Worm (Caenorhabditis elegans) whole organism, L4 larva: ENCODE results near the gene set-26.

Experiments
- F10B5.3 ChIP-seq: sonication (generic microtip); optimal IDR thresholded peaks from 2 replicates; lab custom pipeline; 2016; ENCODE audit warnings: mild to moderate bottlenecking, missing genetic modification characterization, missing compliant biosample characterization
- F26F4.8 ChIP-seq: fragments of 200-800 bp; sonication (Bioruptor generic); conservative IDR thresholded peaks from 2 replicates; pipeline ENCODE4 v1.3.6; 2022; ENCODE audit warnings: missing genetic modification characterization, missing compliant biosample characterization
- F49E8.2 ChIP-seq: sonication (generic microtip); optimal IDR thresholded peaks from 2 replicates; lab custom pipeline; 2016; ENCODE audit warnings: missing compliant biosample characterization, mild to moderate bottlenecking, missing genetic modification characterization, borderline replicate concordance
- R02D3.7 ChIP-seq: fragments of 150-350 bp; sonication (generic microtip); optimal IDR thresholded peaks from 3 replicates; lab custom pipeline; 2014; ENCODE audit warnings: missing biosample characterization, missing genetic modification characterization
- T20F7.1 ChIP-seq: fragments of 200-800 bp; sonication (Bioruptor generic); optimal IDR thresholded peaks from 2 replicates; lab custom pipeline; 2018; ENCODE audit warnings: mild to moderate bottlenecking, missing genetic modification characterization, missing compliant biosample characterization
- ZK337.2 ChIP-seq: fragments of 200-800 bp; sonication (Bioruptor generic); IDR thresholded peaks from 2 replicates; pipeline ENCODE4 v1.3.6; 2022; ENCODE audit warnings: missing genetic modification reagents, missing genetic modification characterization, missing compliant biosample characterization
- aly-2 ChIP-seq: sonication (generic microtip); optimal IDR thresholded peaks from 2 replicates; lab custom pipeline; 2018; ENCODE audit warnings: missing biosample characterization, missing genetic modification characterization
- ama-1 ChIP-seq: fragments of 150-350 bp; optimal IDR thresholded peaks from 2 replicates; lab custom pipeline; 2014; ENCODE audit warnings: inconsistent platforms, mixed read lengths
- arid-1 ChIP-seq: fragments of 200-800 bp; sonication (Bioruptor generic); conservative IDR thresholded peaks from 2 replicates; pipeline ENCODE4 v1.3.6; 2022; ENCODE audit warnings: missing genetic modification reagents, missing genetic modification characterization, missing compliant biosample characterization
- attf-4 ChIP-seq: sonication (generic microtip); optimal IDR thresholded peaks from 3 replicates; lab custom pipeline; 2017; ENCODE audit warnings: missing biosample characterization, missing genetic modification characterization
- ceh-32 ChIP-seq: sonication (generic microtip); optimal IDR thresholded peaks from 2 replicates; lab custom pipeline; 2016; ENCODE audit warnings: mild to moderate bottlenecking, missing genetic modification characterization, missing compliant biosample characterization; ENCODE audit not compliant: poor library complexity
- ceh-44 ChIP-seq: fragments of 200-800 bp; sonication (Bioruptor generic); IDR thresholded peaks from 2 replicates; pipeline ENCODE4 v1.3.6; 2022; ENCODE audit warnings: missing genetic modification reagents, missing genetic modification characterization, missing compliant biosample characterization
- ceh-82 ChIP-seq: sonication (generic microtip); optimal IDR thresholded peaks from 2 replicates; lab custom pipeline; 2017; ENCODE audit warnings: missing biosample characterization, missing genetic modification characterization
- ctbp-1 ChIP-seq: fragments of 200-800 bp; sonication (Bioruptor generic); IDR thresholded peaks from 2 replicates; pipeline ENCODE4 v1.3.6; 2022; ENCODE audit warnings: missing genetic modification reagents, missing genetic modification characterization, missing compliant biosample characterization
- daf-12 ChIP-seq: fragments of 150-350 bp; optimal IDR thresholded peaks from 2 replicates; lab custom pipeline; 2014; ENCODE audit warnings: missing biosample characterization, missing genetic modification reagents, missing genetic modification characterization
- daf-16 ChIP-seq, 3 experiments: sonication (generic microtip); optimal IDR thresholded peaks; 2 replicates each; lab custom pipeline; 2016 to 2017; ENCODE audit warnings: missing genetic modification characterization in 3 of 3, missing genetic modification reagents in 3 of 3, mild to moderate bottlenecking in 2 of 3, missing compliant biosample characterization in 2 of 3, missing biosample characterization in 1 of 3, moderate library complexity in 1 of 3
- dmd-6 ChIP-seq: fragments of 200-800 bp; sonication (Bioruptor generic); IDR thresholded peaks from 2 replicates; pipeline ENCODE4 v1.3.6; 2022; ENCODE audit warnings: missing genetic modification reagents, missing genetic modification characterization, missing compliant biosample characterization
- dmd-9 ChIP-seq: fragments of 200-800 bp; sonication (Bioruptor generic); IDR thresholded peaks from 2 replicates; pipeline ENCODE4 v1.3.6; 2022; ENCODE audit warnings: missing genetic modification reagents, missing genetic modification characterization, missing compliant biosample characterization
- hif-1 ChIP-seq, 2 experiments: sonication (generic microtip); optimal IDR thresholded peaks; 2 replicates each; lab custom pipeline; 2016 to 2017; ENCODE audit warnings: missing compliant biosample characterization in 2 of 2, missing genetic modification characterization in 2 of 2, missing genetic modification reagents in 2 of 2, missing genotype in 2 of 2, mild to moderate bottlenecking in 1 of 2
- hlh-11 ChIP-seq: fragments of 200-800 bp; sonication (Bioruptor generic); optimal IDR thresholded peaks from 2 replicates; lab custom pipeline; 2018; ENCODE audit warnings: mild to moderate bottlenecking, missing genetic modification characterization, missing compliant biosample characterization
- hlh-30 ChIP-seq: sonication (generic microtip); optimal IDR thresholded peaks from 2 replicates; lab custom pipeline; 2017; ENCODE audit warnings: antibody characterized with exemption, mild to moderate bottlenecking, missing genetic modification characterization, missing compliant biosample characterization; ENCODE audit not compliant: insufficient read depth
- hmg-1.1 ChIP-seq: fragments of 200-800 bp; sonication (Bioruptor generic); IDR thresholded peaks from 2 replicates; pipeline ENCODE4 v1.3.6; 2022; ENCODE audit warnings: missing genetic modification reagents, missing genetic modification characterization, missing compliant biosample characterization
- jun-1 ChIP-seq: fragments of 150-350 bp; optimal IDR thresholded peaks from 2 replicates; lab custom pipeline; 2014; ENCODE audit warnings: missing biosample characterization, missing genetic modification reagents, missing genetic modification characterization
- lim-7 ChIP-seq: fragments of 200-800 bp; sonication (Bioruptor generic); IDR thresholded peaks from 2 replicates; pipeline ENCODE4 v1.3.6; 2022; ENCODE audit warnings: missing genetic modification characterization, missing compliant biosample characterization
- lin-13 ChIP-seq: fragments of 150-350 bp; optimal IDR thresholded peaks from 2 replicates; lab custom pipeline; 2014; ENCODE audit warnings: missing biosample characterization, missing genetic modification reagents, missing genetic modification characterization
- lin-38 ChIP-seq: fragments of 200-800 bp; sonication (Bioruptor generic); IDR thresholded peaks from 2 replicates; pipeline ENCODE4 v1.3.6; 2022; ENCODE audit warnings: missing genetic modification reagents, missing genetic modification characterization, missing compliant biosample characterization
- lsy-2 ChIP-seq, 2 experiments: fragments of 150-350 bp in 1 of 2; sonication (generic microtip) in 1 of 2; optimal IDR thresholded peaks; 2 replicates each; lab custom pipeline; 2014 to 2017; ENCODE audit warnings: missing biosample characterization in 2 of 2, missing genetic modification characterization in 2 of 2
- madf-5 ChIP-seq, 2 experiments: fragments of 200-800 bp; sonication (Bioruptor generic); IDR thresholded peaks; 2 replicates each; pipeline ENCODE4 v1.3.6; 2022; ENCODE audit warnings: missing compliant biosample characterization in 2 of 2, missing genetic modification characterization in 2 of 2
- mdt-29 ChIP-seq: fragments of 200-800 bp; sonication (Bioruptor generic); IDR thresholded peaks from 2 replicates; pipeline ENCODE4 v1.3.6; 2022; ENCODE audit warnings: missing genetic modification reagents, missing genetic modification characterization, missing compliant biosample characterization
- mep-1 ChIP-seq: fragments of 150-350 bp; sonication (generic microtip); optimal IDR thresholded peaks from 3 replicates; lab custom pipeline; 2014; ENCODE audit warnings: missing biosample characterization, missing genetic modification characterization
- mxl-3 ChIP-seq: fragments of 200-800 bp; sonication (Bioruptor generic); optimal IDR thresholded peaks from 2 replicates; lab custom pipeline; 2018; ENCODE audit warnings: mild to moderate bottlenecking, missing genetic modification characterization, missing compliant biosample characterization
- nhr-11 ChIP-seq: fragments of 150-350 bp; optimal IDR thresholded peaks from 2 replicates; lab custom pipeline; 2014; ENCODE audit warnings: missing biosample characterization, missing genetic modification characterization
- nhr-237 ChIP-seq: sonication (generic microtip); optimal IDR thresholded peaks from 2 replicates; lab custom pipeline; 2017; ENCODE audit warnings: missing biosample characterization, missing genetic modification characterization
- nhr-25 ChIP-seq: sonication (generic microtip); optimal IDR thresholded peaks from 2 replicates; lab custom pipeline; 2017; ENCODE audit warnings: missing genetic modification characterization, mild to moderate bottlenecking, missing compliant biosample characterization, antibody characterized with exemption, moderate library complexity, borderline replicate concordance; ENCODE audit not compliant: insufficient read depth
- nhr-28 ChIP-seq: fragments of 150-350 bp; optimal IDR thresholded peaks from 2 replicates; lab custom pipeline; 2014; ENCODE audit warnings: missing biosample characterization, missing genetic modification characterization
- nhr-48 ChIP-seq: sonication (generic microtip); optimal IDR thresholded peaks from 2 replicates; lab custom pipeline; 2016; ENCODE audit warnings: mild to moderate bottlenecking, missing genetic modification characterization, missing compliant biosample characterization
- nhr-6 ChIP-seq: fragments of 150-350 bp; optimal IDR thresholded peaks from 2 replicates; lab custom pipeline; 2014; ENCODE audit warnings: missing biosample characterization, missing genetic modification characterization
- pha-4 ChIP-seq, 2 experiments: fragments of 150-350 bp in 1 of 2; fragments of 200-800 bp in 1 of 2; sonication (Bioruptor generic) in 1 of 2; IDR thresholded peaks in 1 of 2; optimal IDR thresholded peaks in 1 of 2; 2 replicates each; pipeline versions ENCODE4 v1.3.6 to Lab custom; 2014 to 2022; ENCODE audit warnings: missing genetic modification characterization in 2 of 2, missing genetic modification reagents in 2 of 2, missing biosample characterization in 1 of 2, missing compliant biosample characterization in 1 of 2
- php-3 ChIP-seq: fragments of 200-800 bp; sonication (Bioruptor generic); IDR thresholded peaks from 2 replicates; pipeline ENCODE4 v1.3.6; 2022; ENCODE audit warnings: missing genetic modification reagents, missing genetic modification characterization, missing compliant biosample characterization
- pqm-1 ChIP-seq: sonication (generic microtip); optimal IDR thresholded peaks from 2 replicates; lab custom pipeline; 2017; ENCODE audit warnings: missing biosample characterization, missing genetic modification characterization
- rbr-2 ChIP-seq: sonication (generic microtip); optimal IDR thresholded peaks from 2 replicates; lab custom pipeline; 2016; ENCODE audit warnings: missing genotype, missing genetic modification characterization, missing compliant biosample characterization
- sdz-12 ChIP-seq: fragments of 200-800 bp; sonication (Bioruptor generic); optimal IDR thresholded peaks from 2 replicates; lab custom pipeline; 2018; ENCODE audit warnings: mild to moderate bottlenecking, missing genetic modification characterization, missing compliant biosample characterization
- set-16 ChIP-seq: fragments of 200-800 bp; sonication (Bioruptor generic); IDR thresholded peaks from 2 replicates; pipeline ENCODE4 v1.3.6; 2022; ENCODE audit warnings: missing genetic modification reagents, missing genetic modification characterization, missing compliant biosample characterization
- snpc-1.2 ChIP-seq: fragments of 200-800 bp; sonication (Bioruptor generic); IDR thresholded peaks from 2 replicates; pipeline ENCODE4 v1.3.6; 2022; ENCODE audit warnings: missing genetic modification reagents, missing genetic modification characterization, missing compliant biosample characterization
- spr-1 ChIP-seq: sonication (generic microtip); optimal IDR thresholded peaks from 2 replicates; lab custom pipeline; 2016; ENCODE audit warnings: mild to moderate bottlenecking, missing genetic modification characterization, missing compliant biosample characterization
- spr-3 ChIP-seq: fragments of 200-800 bp; sonication (Bioruptor generic); optimal IDR thresholded peaks from 2 replicates; lab custom pipeline; 2018; ENCODE audit warnings: mild to moderate bottlenecking, missing genetic modification characterization, missing compliant biosample characterization
- tag-97 ChIP-seq: fragments of 200-800 bp; sonication (Bioruptor generic); IDR thresholded peaks from 2 replicates; pipeline ENCODE4 v1.3.6; 2022; ENCODE audit warnings: missing genetic modification characterization, missing compliant biosample characterization
- unc-39 ChIP-seq: sonication (generic microtip); optimal IDR thresholded peaks from 2 replicates; lab custom pipeline; 2017; ENCODE audit warnings: missing biosample characterization, missing genetic modification characterization
- zfp-3 ChIP-seq: fragments of 200-800 bp; sonication (Bioruptor generic); conservative IDR thresholded peaks from 2 replicates; pipeline ENCODE4 v1.3.6; 2022; ENCODE audit warnings: missing genetic modification reagents, missing genetic modification characterization, missing compliant biosample characterization
- zip-11 ChIP-seq: fragments of 200-800 bp; sonication (Bioruptor generic); IDR thresholded peaks from 2 replicates; pipeline ENCODE4 v1.3.6; 2022; ENCODE audit warnings: missing genetic modification characterization, missing compliant biosample characterization

Gene set-26

DNA sequence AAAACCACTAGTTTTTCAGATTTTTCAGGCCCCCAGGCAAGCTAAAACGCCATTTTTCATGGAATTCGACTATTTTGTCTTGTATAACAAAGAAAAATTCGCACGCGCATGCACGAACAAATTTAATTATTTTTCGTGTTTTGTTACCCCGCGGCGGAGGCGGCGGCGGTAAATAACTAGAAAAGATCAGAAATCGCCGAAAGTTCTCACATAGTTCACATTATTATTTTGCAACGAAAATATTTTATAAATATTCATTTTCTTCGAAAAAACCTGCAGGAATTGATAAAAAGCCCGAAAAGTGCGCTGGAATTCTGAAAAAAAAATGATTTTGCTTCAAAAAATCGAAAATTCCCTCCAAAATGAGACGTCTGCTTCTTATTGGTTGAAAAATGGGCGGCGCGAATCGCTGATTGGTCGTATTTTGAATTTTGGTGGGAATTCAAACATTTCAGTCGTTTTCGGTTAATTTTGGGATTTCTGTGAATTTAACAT lies 1.9 kb upstream of the set-26 start:
- TF ChIP-seq zfp-3, result no peak
- TF ChIP-seq nhr-28, result no peak
- TF ChIP-seq F26F4.8 (GFP tag; lab: Robert Waterston, UW), result no peak
- TF ChIP-seq dmd-9 (GFP tag; lab: Robert Waterston, UW), result no peak
- no peak for TF ChIP-seq lin-13 (GFP tag; lab: Kevin White, UChicago)
- TF ChIP-seq nhr-25 (tag; lab: Kevin White, UChicago), result no peak
- TF ChIP-seq nhr-6 (tag; lab: Kevin White, UChicago), result no peak
- TF ChIP-seq ceh-32 (tag; lab: Kevin White, UChicago), result no peak
- TF ChIP-seq F49E8.2 (tag; lab: Kevin White, UChicago), result peak; percentile 49
- peak; percentile 40; the same call in 1 of the 2 replicates for TF ChIP-seq arid-1 (GFP tag; lab: Robert Waterston, UW)
- no peak for TF ChIP-seq dmd-6 (GFP tag; lab: Robert Waterston, UW)
- no peak for TF ChIP-seq pha-4 (GFP tag; IDR thresholded peaks at IDR 0.05; lab: Robert Waterston, UW)
- TF ChIP-seq pha-4 (tag; optimal IDR thresholded peaks at IDR 0.05; lab: Kevin White, UChicago), result no peak
- peak; percentile 32 for TF ChIP-seq spr-1
- TF ChIP-seq sdz-12 (GFP tag; lab: Kevin White, UChicago), result no peak
- TF ChIP-seq hmg-1.1, result no peak
- TF ChIP-seq aly-2, result no peak
- TF ChIP-seq pqm-1 (tag; lab: Kevin White, UChicago), result no peak
- TF ChIP-seq F10B5.3 (tag; lab: Kevin White, UChicago), result peak; percentile 48
- TF ChIP-seq ceh-82 (tag; lab: Kevin White, UChicago), result no peak
- TF ChIP-seq daf-12 (tag; lab: Kevin White, UChicago), result no peak
- TF ChIP-seq R02D3.7 (tag; lab: Kevin White, UChicago), result no peak
- no peak for TF ChIP-seq zip-11 (GFP tag; lab: Robert Waterston, UW)
- TF ChIP-seq jun-1 (tag; lab: Kevin White, UChicago), result no peak
- no peak for TF ChIP-seq php-3 (GFP tag; lab: Robert Waterston, UW)
- no peak for TF ChIP-seq mxl-3 (GFP tag; lab: Kevin White, UChicago)
- TF ChIP-seq T20F7.1 (GFP tag; lab: Kevin White, UChicago), result no peak
- TF ChIP-seq ceh-44 (GFP tag; lab: Robert Waterston, UW), result no peak
- TF ChIP-seq nhr-11 (tag; lab: Kevin White, UChicago), result no peak
- TF ChIP-seq mdt-29, result no peak
- no peak for TF ChIP-seq ctbp-1 (GFP tag; lab: Robert Waterston, UW)
- TF ChIP-seq tag-97 (GFP tag; lab: Robert Waterston, UW), result no peak
- no peak for TF ChIP-seq set-16 (GFP tag; lab: Robert Waterston, UW)
- no peak for TF ChIP-seq daf-16 (GFP tag; optimal IDR thresholded peaks at IDR 0.05; lab: Kevin White, UChicago)
- peak; percentile 11 for TF ChIP-seq daf-16 (tag; optimal IDR thresholded peaks at IDR 0.05; lab: Kevin White, UChicago)
- TF ChIP-seq snpc-1.2 (GFP tag; lab: Robert Waterston, UW), result no peak; the same call in 1 of the 2 replicates
- peak; percentile 50 for TF ChIP-seq ama-1 (lab: Kevin White, UChicago)
- peak in 1 of 2 experiments; percentile 35 for TF ChIP-seq hif-1 (tag; optimal IDR thresholded peaks at IDR 0.05; lab: Kevin White, UChicago)
- TF ChIP-seq attf-4, result no peak
- TF ChIP-seq madf-5 (GFP tag; IDR thresholded peaks at IDR 0.05; lab: Robert Waterston, UW), result no peak
- no peak for TF ChIP-seq nhr-237
- TF ChIP-seq lim-7 (GFP tag; lab: Robert Waterston, UW), result no peak
- TF ChIP-seq rbr-2 (tag; lab: Kevin White, UChicago), result no peak
- TF ChIP-seq hlh-11 (tag; lab: Kevin White, UChicago), result no peak
- TF ChIP-seq hlh-30 (tag; lab: Kevin White, UChicago), result no peak
- no peak for TF ChIP-seq mep-1 (tag; lab: Kevin White, UChicago)
- no peak for TF ChIP-seq unc-39 (tag; lab: Kevin White, UChicago)
- peak; percentile 62 for TF ChIP-seq lin-38 (GFP tag; lab: Robert Waterston, UW)
- TF ChIP-seq lsy-2 (tag; optimal IDR thresholded peaks at IDR 0.05; lab: Kevin White, UChicago), result peak in 1 of 2 experiments; percentile 59
- TF ChIP-seq nhr-48, result no peak
- TF ChIP-seq spr-3 (GFP tag; lab: Kevin White, UChicago), result no peak
- TF ChIP-seq ZK337.2 (GFP tag; lab: Robert Waterston, UW), result no peak
